Fruit fly (Drosophila melanogaster) whole organism, wandering third instar larva: ENCODE measurements around the gene gl.

Experiments
- CG32264 ChIP-seq: fragments of 200-800 bp; sonication (Bioruptor generic); optimal IDR thresholded peaks from 2 replicates; lab custom pipeline; 2016; ENCODE audit warnings: missing biosample characterization, missing genetic modification characterization
- Hr78 ChIP-seq: fragments of >200 bp; optimal IDR thresholded peaks from 2 replicates; lab custom pipeline; 2017; ENCODE audit warnings: missing biosample characterization, missing genetic modification characterization
- N ChIP-seq: fragments of >200 bp; optimal IDR thresholded peaks from 2 replicates; lab custom pipeline; 2018; ENCODE audit warnings: missing biosample characterization, missing external identifiers, missing genetic modification characterization
- OdsH ChIP-seq: fragments of 200-800 bp; sonication (Bioruptor generic); optimal IDR thresholded peaks from 2 replicates; lab custom pipeline; 2016; ENCODE audit warnings: missing biosample characterization, mild to moderate bottlenecking, missing genetic modification characterization
- h ChIP-seq: fragments of 200-800 bp; sonication (Bioruptor generic); optimal IDR thresholded peaks from 3 replicates; lab custom pipeline; 2016; ENCODE audit warnings: missing biosample characterization, mild to moderate bottlenecking, missing genetic modification characterization
- pan ChIP-seq: fragments of >200 bp; optimal IDR thresholded peaks from 2 replicates; lab custom pipeline; 2017
- tai ChIP-seq: sonication (Bioruptor generic); optimal IDR thresholded peaks from 2 replicates; lab custom pipeline; 2016; ENCODE audit warnings: missing biosample characterization, missing genetic modification characterization

DNA sequence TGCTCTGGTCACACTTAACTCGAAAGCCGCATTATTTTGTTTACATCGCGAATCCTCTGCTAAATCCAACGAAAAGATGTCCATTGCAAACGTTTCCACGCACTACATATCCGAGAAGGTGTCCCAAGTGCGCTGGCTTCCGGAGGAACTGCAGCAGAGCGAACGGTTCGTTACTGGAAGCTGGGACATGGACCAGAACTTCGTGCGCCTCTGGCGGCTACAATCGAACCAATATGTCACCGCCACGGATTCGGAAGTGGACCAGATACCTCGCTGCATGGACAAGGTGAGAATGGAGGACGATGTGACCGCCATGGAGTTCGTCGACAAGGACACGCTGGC is 5.9 kb downstream of the gl start:
- TF ChIP-seq OdsH (no peak), Hr78 (GFP tag; lab: Kevin White, UChicago) (no peak), CG32264 (GFP tag; lab: Kevin White, UChicago) (no peak), tai (no peak), N (GFP tag; lab: Kevin White, UChicago) (no peak), pan (lab: Kevin White, UChicago) (no peak), h (no peak)
